Worm (Caenorhabditis elegans) whole organism, L4 larva: ENCODE measurements around the gene set-25.

Experiments
- ama-1 ChIP-seq: fragments of 150-350 bp; optimal IDR thresholded peaks from 2 replicates; lab custom pipeline; 2014; ENCODE audit warnings: inconsistent platforms, mixed read lengths
- daf-19 ChIP-seq: fragments of 200-800 bp; sonication (Bioruptor generic); conservative IDR thresholded peaks from 2 replicates; pipeline ENCODE4 v1.3.6; 2022; ENCODE audit warnings: missing genetic modification characterization, missing compliant biosample characterization
- dmd-8 ChIP-seq: fragments of 200-800 bp; sonication (Bioruptor generic); IDR thresholded peaks from 2 replicates; pipeline ENCODE4 v1.3.6; 2022; ENCODE audit warnings: missing genetic modification characterization, missing compliant biosample characterization
- lin-15B ChIP-seq: fragments of 150-350 bp; sonication (generic microtip); optimal IDR thresholded peaks from 3 replicates; lab custom pipeline; 2014; ENCODE audit warnings: missing biosample characterization, missing genetic modification characterization
- nhr-11 ChIP-seq: fragments of 150-350 bp; optimal IDR thresholded peaks from 2 replicates; lab custom pipeline; 2014; ENCODE audit warnings: missing biosample characterization, missing genetic modification characterization
- nhr-25 ChIP-seq: sonication (generic microtip); optimal IDR thresholded peaks from 2 replicates; lab custom pipeline; 2017; ENCODE audit warnings: missing genetic modification characterization, mild to moderate bottlenecking, missing compliant biosample characterization, antibody characterized with exemption, moderate library complexity, borderline replicate concordance; ENCODE audit not compliant: insufficient read depth
- unc-130 ChIP-seq: sonication (generic microtip); optimal IDR thresholded peaks from 2 replicates; lab custom pipeline; 2016; ENCODE audit warnings: missing genetic modification reagents, missing genetic modification characterization, missing compliant biosample characterization
- unc-39 ChIP-seq: sonication (generic microtip); optimal IDR thresholded peaks from 2 replicates; lab custom pipeline; 2017; ENCODE audit warnings: missing biosample characterization, missing genetic modification characterization
- unc-62 ChIP-seq, 3 experiments: fragments of 150-350 bp in 1 of 3; sonication (generic microtip); optimal IDR thresholded peaks in 2 of 3; peaks in 1 of 3; 1 replicate in 1 of 3; 2 replicates in 2 of 3; lab custom pipeline; 2014 to 2017; ENCODE audit warnings: missing biosample characterization in 3 of 3, missing genetic modification characterization in 3 of 3, missing genetic modification reagents in 3 of 3, missing genotype in 1 of 3

DNA sequence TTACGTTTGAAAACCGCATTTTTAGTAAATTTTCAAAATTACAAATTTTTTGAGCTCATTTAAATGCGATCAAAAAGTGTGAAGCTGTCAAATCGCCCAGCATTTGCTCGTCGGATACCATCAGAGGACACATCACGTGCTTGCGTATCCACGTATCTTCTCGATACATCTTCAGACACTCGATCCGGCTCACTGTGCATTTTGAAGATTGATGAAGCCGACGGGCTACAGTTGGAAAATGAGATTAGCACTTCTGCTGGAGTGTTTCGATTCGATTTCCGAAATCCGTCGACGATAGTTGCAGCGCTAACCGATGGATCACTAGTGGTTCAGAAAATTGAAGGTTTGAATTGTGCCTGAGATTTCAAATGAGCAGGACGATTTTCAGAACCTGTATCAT is 22.2 kb upstream of the set-25 start, which contains the start of gene dph-7:
- TF ChIP-seq unc-39 (no peak), unc-130 (GFP tag; lab: Kevin White, UChicago) (no peak), ama-1 (lab: Kevin White, UChicago) (no peak), dmd-8 (no peak), daf-19 (GFP tag; lab: Robert Waterston, UW) (no peak), nhr-11 (tag; lab: Kevin White, UChicago) (no peak), unc-62 (GFP tag; optimal IDR thresholded peaks at IDR 0.05 in 1 of 2; lab: Kevin White, UChicago) (peak in 1 of 2 experiments; percentile 91), unc-62 (tag; optimal IDR thresholded peaks at IDR 0.05; lab: Kevin White, UChicago) (no peak), nhr-25 (tag; lab: Kevin White, UChicago) (no peak), lin-15B (tag; lab: Kevin White, UChicago) (no peak)
